Worm (Caenorhabditis elegans): Measurements from ENCODE around the gene C34C6.3.

The C34C6.3 gene

ce11 chrII:8721955-8722524 lies 30.3 kb downstream of the C34C6.3 start, which contains the start of gene trcs-2:
TSS of gene trcs-2 (plus strand) at chrII:8722474.
- TF ChIP-seq hsf-1 (GFP tag; IDR thresholded peaks at IDR 0.05) (no peak), dox-1 (GFP tag; IDR thresholded peaks at IDR 0.05) (0 out of 2 replicates have a peak, but pooled peaks have one; percentile 32), nfyb-1 (GFP tag; IDR thresholded peaks at IDR 0.05) (peak; percentile 41; the same call in 1 of the 2 replicates)

- TF ChIP-seq rec-8 (tag; optimal IDR thresholded peaks at IDR 0.05) (no peak), mcd-1 (GFP tag; IDR thresholded peaks at IDR 0.05) (no peak), rpc-1 (optimal IDR thresholded peaks at IDR 0.05) (no peak), rpc-1 (tag; optimal IDR thresholded peaks at IDR 0.05) (no peak), ztf-22 (GFP tag; optimal IDR thresholded peaks at IDR 0.05) (no peak), Y95B8A.8 (GFP tag; IDR thresholded peaks at IDR 0.05) (no peak), madf-10 (tag; optimal IDR thresholded peaks at IDR 0.05) (no peak), dpff-1 (tag; optimal IDR thresholded peaks at IDR 0.05) (no peak), F10E7.11 (tag; optimal IDR thresholded peaks at IDR 0.05) (no peak), lir-1 (GFP tag; conservative IDR thresholded peaks at IDR 0.05) (no peak), nhr-179 (tag; optimal IDR thresholded peaks at IDR 0.05) (no peak), hrde-1 (tag; optimal IDR thresholded peaks at IDR 0.05; ENCODE audit: borderline replicate concordance) (no peak), xnd-1 (tag; optimal IDR thresholded peaks at IDR 0.05) (no peak)
Observed at ce11 chrII:8726700-8727099, 35.0 kb downstream of the C34C6.3 start, which contains the start of gene T01B7.9. TSS of gene T01B7.9 (minus strand) at chrII:8726800.

DNA sequence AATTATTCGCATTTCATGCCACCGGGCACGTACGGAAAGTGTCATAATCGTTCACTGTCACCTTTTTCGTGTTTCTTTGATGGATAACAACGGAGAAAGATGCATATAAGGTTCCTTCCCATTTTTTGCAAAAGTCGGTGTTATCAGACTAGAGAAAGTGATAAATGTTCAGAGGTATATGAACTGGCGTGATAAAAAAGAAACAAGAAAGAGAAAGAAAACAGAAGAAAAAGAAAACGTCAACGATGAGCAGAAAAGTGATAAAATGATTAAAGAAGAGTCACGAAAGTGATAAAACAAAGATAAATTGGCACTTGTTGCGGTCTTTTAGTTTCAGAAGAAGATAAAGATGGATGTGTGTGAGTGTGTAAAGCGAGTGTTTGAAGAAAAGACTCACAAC lies 38.6 kb downstream of the C34C6.3 start:
- TF ChIP-seq F37B4.10 (GFP tag; IDR thresholded peaks at IDR 0.05), result no peak
- TF ChIP-seq ama-1 (optimal IDR thresholded peaks at IDR 0.05), result no peak
- TF ChIP-seq ama-1 (GFP tag; optimal IDR thresholded peaks at IDR 0.05), result no peak
- no peak for TF ChIP-seq gei-17 (GFP tag; optimal IDR thresholded peaks at IDR 0.05)

DNA sequence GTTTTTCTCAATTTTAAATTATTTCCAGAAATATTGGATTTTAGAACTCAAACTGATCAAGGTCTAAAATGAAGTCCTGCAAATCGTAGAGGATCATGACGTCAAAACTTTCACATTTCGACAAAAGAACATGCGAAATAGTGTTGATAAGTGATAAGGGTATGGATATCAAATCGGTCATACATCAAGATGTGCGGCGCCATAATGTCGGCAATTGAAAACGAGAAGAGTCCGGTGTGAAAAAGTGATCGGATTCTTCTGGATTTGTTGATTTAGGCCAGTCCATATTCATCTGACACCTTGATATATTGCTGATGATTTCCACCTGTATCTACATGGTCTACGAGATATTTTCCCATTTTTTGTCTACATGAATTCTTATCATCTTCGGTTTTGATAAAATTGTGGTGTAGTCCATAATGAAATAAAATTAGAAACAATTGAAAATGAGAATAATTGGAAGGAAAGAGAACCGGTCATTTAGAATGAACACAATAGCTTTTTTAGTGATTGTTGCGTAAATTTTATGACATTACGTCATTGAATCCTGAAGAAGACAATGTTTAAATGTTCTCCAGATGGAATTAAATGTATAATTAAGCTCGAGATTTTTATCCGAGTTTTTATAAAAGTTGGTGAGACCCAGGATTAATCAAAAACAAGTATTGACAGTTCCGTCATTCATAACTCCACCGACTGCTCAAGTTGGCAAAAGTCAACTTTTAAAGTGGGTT lies 39.4 kb downstream of the C34C6.3 start:
- TF ChIP-seq ztf-22 (GFP tag; optimal IDR thresholded peaks at IDR 0.05), result no peak

ce11 chrII:8731736-8732229 lies 40.1 kb downstream of the C34C6.3 start:
- TF ChIP-seq mel-28 (tag; optimal IDR thresholded peaks at IDR 0.05; ENCODE audit: borderline replicate concordance) (no peak), Y95B8A.8 (GFP tag; IDR thresholded peaks at IDR 0.05) (no peak), pha-4 (tag; optimal IDR thresholded peaks at IDR 0.05) (no peak), snpc-4 (GFP tag; optimal IDR thresholded peaks at IDR 0.05) (no peak), snpc-4 (tag; optimal IDR thresholded peaks at IDR 0.05) (no peak), dpff-1 (tag; optimal IDR thresholded peaks at IDR 0.05) (no peak), pbrm-1 (GFP tag; IDR thresholded peaks at IDR 0.05) (no peak), egl-44 (GFP tag; IDR thresholded peaks at IDR 0.05) (no peak), lag-1 (GFP tag; IDR thresholded peaks at IDR 0.05) (no peak), madf-8 (GFP tag; conservative IDR thresholded peaks at IDR 0.05) (no peak), attf-5 (GFP tag; optimal IDR thresholded peaks at IDR 0.05) (no peak), F49E8.2 (tag; optimal IDR thresholded peaks at IDR 0.05; ENCODE audit: insufficient read depth) (no peak), hrde-1 (tag; optimal IDR thresholded peaks at IDR 0.05; ENCODE audit: borderline replicate concordance) (no peak), xnd-1 (tag; optimal IDR thresholded peaks at IDR 0.05) (no peak), K12H6.12 (tag; optimal IDR thresholded peaks at IDR 0.05) (no peak), ceh-58 (GFP tag; IDR thresholded peaks at IDR 0.05) (no peak)
